Worm (Caenorhabditis elegans) whole organism, late embryonic: Measurements from ENCODE around the gene lron-7.

Experiments used
- C08G9.2 ChIP-seq: sonication (generic microtip); optimal IDR thresholded peaks from 2 replicates; lab custom pipeline; 2016; ENCODE audit warnings: mild to moderate bottlenecking, missing genetic modification characterization, moderate library complexity, missing compliant biosample characterization
- C38D4.7 ChIP-seq: fragments of 200-800 bp; sonication (Bioruptor generic); optimal IDR thresholded peaks from 2 replicates; lab custom pipeline; 2018; ENCODE audit warnings: mild to moderate bottlenecking, missing genetic modification characterization, moderate library complexity, missing compliant biosample characterization
- F13H6.1 ChIP-seq: sonication (generic microtip); optimal IDR thresholded peaks from 2 replicates; lab custom pipeline; 2016; ENCODE audit warnings: missing genetic modification characterization, missing compliant biosample characterization
- K09A11.1 ChIP-seq: sonication (generic microtip); optimal IDR thresholded peaks from 2 replicates; lab custom pipeline; 2017; ENCODE audit warnings: antibody characterized with exemption, mild to moderate bottlenecking, missing genetic modification characterization, missing compliant biosample characterization; ENCODE audit not compliant: insufficient read depth
- T23F11.4 ChIP-seq: fragments of 200-800 bp; sonication (Bioruptor generic); optimal IDR thresholded peaks from 2 replicates; lab custom pipeline; 2018; ENCODE audit warnings: mild to moderate bottlenecking, missing genetic modification characterization, missing compliant biosample characterization
- Y22D7AL.16 ChIP-seq: sonication (generic microtip); optimal IDR thresholded peaks from 2 replicates; lab custom pipeline; 2016; ENCODE audit warnings: missing genetic modification characterization, missing compliant biosample characterization
- ahr-1 ChIP-seq: sonication (generic microtip); optimal IDR thresholded peaks from 2 replicates; lab custom pipeline; 2016; ENCODE audit warnings: missing genetic modification characterization, missing compliant biosample characterization
- ceh-14 ChIP-seq: sonication (generic microtip); optimal IDR thresholded peaks from 2 replicates; lab custom pipeline; 2016; ENCODE audit warnings: missing genotype, missing genetic modification characterization, missing compliant biosample characterization
- ceh-19 ChIP-seq: fragments of 200-800 bp; sonication (Bioruptor generic); optimal IDR thresholded peaks from 2 replicates; lab custom pipeline; 2018; ENCODE audit warnings: mild to moderate bottlenecking, missing genetic modification characterization, missing compliant biosample characterization
- ceh-22 ChIP-seq: sonication (generic microtip); optimal IDR thresholded peaks from 2 replicates; lab custom pipeline; 2017; ENCODE audit warnings: missing biosample characterization, missing genetic modification characterization
- ceh-24 ChIP-seq: sonication (generic microtip); optimal IDR thresholded peaks from 2 replicates; lab custom pipeline; 2016; ENCODE audit warnings: mild to moderate bottlenecking, missing genetic modification characterization, missing compliant biosample characterization
- ceh-30 ChIP-seq: fragments of 150-350 bp; optimal IDR thresholded peaks from 2 replicates; lab custom pipeline; 2014; ENCODE audit warnings: missing biosample characterization, missing genetic modification characterization
- ceh-31 ChIP-seq: sonication (generic microtip); optimal IDR thresholded peaks from 2 replicates; lab custom pipeline; 2016; ENCODE audit warnings: missing genetic modification characterization, missing compliant biosample characterization
- ceh-45 ChIP-seq: fragments of 200-800 bp; sonication (Bioruptor generic); IDR thresholded peaks from 2 replicates; pipeline ENCODE4 v1.3.6; 2022; ENCODE audit warnings: missing genetic modification reagents, missing genetic modification characterization, missing compliant biosample characterization
- ceh-6 ChIP-seq: fragments of 200-800 bp; sonication (Bioruptor generic); optimal IDR thresholded peaks from 2 replicates; lab custom pipeline; 2018; ENCODE audit warnings: mild to moderate bottlenecking, missing genetic modification characterization, missing compliant biosample characterization
- ceh-9 ChIP-seq: sonication (generic microtip); optimal IDR thresholded peaks from 2 replicates; lab custom pipeline; 2016; ENCODE audit warnings: mild to moderate bottlenecking, missing genetic modification characterization, inconsistent platforms, missing compliant biosample characterization
- che-1 ChIP-seq: sonication (generic microtip); optimal IDR thresholded peaks from 2 replicates; lab custom pipeline; 2016; ENCODE audit warnings: mild to moderate bottlenecking, missing genetic modification characterization, missing compliant biosample characterization
- dmd-4 ChIP-seq: sonication (generic microtip); optimal IDR thresholded peaks from 2 replicates; lab custom pipeline; 2016; ENCODE audit warnings: borderline replicate concordance, missing genetic modification characterization, missing compliant biosample characterization
- dve-1 ChIP-seq: sonication (generic microtip); optimal IDR thresholded peaks from 2 replicates; lab custom pipeline; 2017; ENCODE audit warnings: antibody characterized with exemption, mild to moderate bottlenecking, missing genetic modification characterization, missing compliant biosample characterization
- elt-2 ChIP-seq: sonication (generic microtip); optimal IDR thresholded peaks from 2 replicates; lab custom pipeline; 2016; ENCODE audit warnings: missing genetic modification reagents, missing genetic modification characterization, missing compliant biosample characterization
- eyg-1 ChIP-seq: sonication (generic microtip); optimal IDR thresholded peaks from 2 replicates; lab custom pipeline; 2016; ENCODE audit warnings: missing genotype, missing genetic modification characterization, missing compliant biosample characterization
- fax-1 ChIP-seq: sonication (generic microtip); optimal IDR thresholded peaks from 2 replicates; lab custom pipeline; 2016; ENCODE audit warnings: missing genotype, missing genetic modification characterization, missing compliant biosample characterization
- fkh-10 ChIP-seq: fragments of 150-350 bp; optimal IDR thresholded peaks from 2 replicates; lab custom pipeline; 2014; ENCODE audit warnings: missing biosample characterization, missing genetic modification reagents, missing genetic modification characterization
- fkh-6 ChIP-seq: sonication (generic microtip); optimal IDR thresholded peaks from 2 replicates; lab custom pipeline; 2016; ENCODE audit warnings: missing genetic modification characterization, missing compliant biosample characterization
- hlh-15 ChIP-seq: sonication (generic microtip); optimal IDR thresholded peaks from 2 replicates; lab custom pipeline; 2016; ENCODE audit warnings: missing genetic modification characterization, missing compliant biosample characterization
- hlh-30 ChIP-seq: sonication (generic microtip); optimal IDR thresholded peaks from 2 replicates; lab custom pipeline; 2017; ENCODE audit warnings: antibody characterized with exemption, missing genetic modification characterization, missing compliant biosample characterization; ENCODE audit not compliant: insufficient read depth
- hlh-6 ChIP-seq: sonication (generic microtip); optimal IDR thresholded peaks from 2 replicates; lab custom pipeline; 2016; ENCODE audit warnings: missing genotype, missing genetic modification characterization, missing compliant biosample characterization
- lim-6 ChIP-seq: sonication (generic microtip); optimal IDR thresholded peaks from 2 replicates; lab custom pipeline; 2016; ENCODE audit warnings: missing genetic modification characterization, missing compliant biosample characterization
- lin-11 ChIP-seq: fragments of 200-800 bp; sonication (Bioruptor generic); optimal IDR thresholded peaks from 2 replicates; lab custom pipeline; 2018; ENCODE audit warnings: mild to moderate bottlenecking, missing genetic modification characterization, missing compliant biosample characterization
- mec-3 ChIP-seq: sonication (generic microtip); optimal IDR thresholded peaks from 2 replicates; lab custom pipeline; 2016; ENCODE audit warnings: borderline replicate concordance, missing genetic modification characterization, missing compliant biosample characterization
- nfya-1 ChIP-seq: sonication (generic microtip); optimal IDR thresholded peaks from 2 replicates; lab custom pipeline; 2017; ENCODE audit warnings: missing genetic modification characterization, mild to moderate bottlenecking, missing compliant biosample characterization, antibody characterized with exemption, moderate library complexity
- odd-2 ChIP-seq: sonication (generic microtip); optimal IDR thresholded peaks from 2 replicates; lab custom pipeline; 2017; ENCODE audit warnings: antibody characterized with exemption, mild to moderate bottlenecking, missing genetic modification characterization, missing compliant biosample characterization
- pax-1 ChIP-seq: fragments of 150-350 bp; optimal IDR thresholded peaks from 2 replicates; lab custom pipeline; 2014; ENCODE audit warnings: missing biosample characterization, missing genetic modification characterization
- pha-2 ChIP-seq: sonication (generic microtip); optimal IDR thresholded peaks from 2 replicates; lab custom pipeline; 2017; ENCODE audit warnings: mild to moderate bottlenecking, missing genetic modification characterization, missing compliant biosample characterization
- pqm-1 ChIP-seq: sonication (generic microtip); optimal IDR thresholded peaks from 2 replicates; lab custom pipeline; 2016; ENCODE audit warnings: missing genetic modification characterization, missing compliant biosample characterization
- rnt-1 ChIP-seq: sonication (generic microtip); optimal IDR thresholded peaks from 2 replicates; lab custom pipeline; 2016; ENCODE audit warnings: missing genetic modification characterization, missing compliant biosample characterization
- sdc-2 ChIP-seq: sonication (generic microtip); optimal IDR thresholded peaks from 2 replicates; lab custom pipeline; 2016; ENCODE audit warnings: missing genotype, missing genetic modification characterization, missing compliant biosample characterization
- sox-2 ChIP-seq: fragments of 200-800 bp; sonication (Bioruptor generic); IDR thresholded peaks from 2 replicates; pipeline ENCODE4 v1.3.6; 2022; ENCODE audit warnings: missing genetic modification reagents, missing genetic modification characterization, missing compliant biosample characterization
- syd-9 ChIP-seq: sonication (generic microtip); optimal IDR thresholded peaks from 2 replicates; lab custom pipeline; 2016; ENCODE audit warnings: mild to moderate bottlenecking, missing genetic modification characterization, moderate library complexity, missing compliant biosample characterization
- tbx-2 ChIP-seq: sonication (generic microtip); optimal IDR thresholded peaks from 2 replicates; lab custom pipeline; 2016; ENCODE audit warnings: missing genetic modification characterization, missing compliant biosample characterization
- unc-86 ChIP-seq: sonication (generic microtip); optimal IDR thresholded peaks from 2 replicates; lab custom pipeline; 2016; ENCODE audit warnings: missing genetic modification characterization, missing compliant biosample characterization

The lron-7 gene

ce11 chrX:7265348-7265747 is 26.6 kb upstream of the lron-7 start, which contains the start of gene F46H5.2:
TSS of gene F46H5.2 (plus strand) at chrX:7265648.
- TF ChIP-seq C38D4.7 (GFP tag; lab: Kevin White, UChicago): no peak
- no peak for TF ChIP-seq tbx-2 (tag; lab: Kevin White, UChicago)
- TF ChIP-seq ceh-9 (tag; lab: Kevin White, UChicago): no peak
- no peak for TF ChIP-seq fkh-6

ce11 chrX:7268965-7269364 is 23.0 kb upstream of the lron-7 start:
- TF ChIP-seq hlh-15 (tag; lab: Kevin White, UChicago) (no peak), eyg-1 (tag; lab: Kevin White, UChicago) (no peak), pqm-1 (tag; lab: Kevin White, UChicago) (no peak), C08G9.2 (tag; lab: Kevin White, UChicago) (no peak), dmd-4 (tag; lab: Kevin White, UChicago) (no peak), unc-86 (tag; lab: Kevin White, UChicago) (no peak), lin-11 (no peak), ceh-19 (GFP tag; lab: Kevin White, UChicago) (no peak), ceh-45 (GFP tag; lab: Robert Waterston, UW) (no peak), sox-2 (GFP tag; lab: Robert Waterston, UW) (no peak)
- TF ChIP-seq, all 69 proteins: peak for 0

ce11 chrX:7269379-7269778 is 22.6 kb upstream of the lron-7 start, which contains the start of gene grd-7:
TSS of gene grd-7 (minus strand) at chrX:7269479.
- TF ChIP-seq ceh-6 (GFP tag; lab: Kevin White, UChicago): no peak
- TF ChIP-seq tbx-2 (tag; lab: Kevin White, UChicago): no peak
- TF ChIP-seq dve-1: no peak

ce11 chrX:7271968-7272367 is 20.0 kb upstream of the lron-7 start, which contains the start of gene F46H5.11:
TSS of gene F46H5.11 (minus strand) at chrX:7272068.
- TF ChIP-seq elt-2 (tag; lab: Kevin White, UChicago) (no peak), ceh-30 (no peak), ceh-24 (tag; lab: Kevin White, UChicago) (no peak), Y22D7AL.16 (no peak), sox-2 (GFP tag; lab: Robert Waterston, UW) (no peak), unc-86 (tag; lab: Kevin White, UChicago) (no peak), odd-2 (tag; lab: Kevin White, UChicago) (no peak), lim-6 (tag; lab: Kevin White, UChicago) (no peak), fax-1 (tag; lab: Kevin White, UChicago) (no peak), C38D4.7 (GFP tag; lab: Kevin White, UChicago) (no peak), ceh-9 (tag; lab: Kevin White, UChicago) (no peak), fkh-6 (no peak), ceh-14 (no peak), dve-1 (no peak), ceh-31 (no peak), ceh-45 (GFP tag; lab: Robert Waterston, UW) (no peak)
- TF ChIP-seq, all 69 proteins: peak for 0

ce11 chrX:7278095-7278494 is 13.8 kb upstream of the lron-7 start:
- no peak for TF ChIP-seq ceh-22 (tag; lab: Kevin White, UChicago)
- TF ChIP-seq rnt-1 (tag; lab: Kevin White, UChicago): no peak
- no peak for TF ChIP-seq lin-11
- no peak for TF ChIP-seq K09A11.1
- TF ChIP-seq che-1 (tag; lab: Kevin White, UChicago): no peak
- no peak for TF ChIP-seq mec-3 (tag; lab: Kevin White, UChicago)

ce11 chrX:7279671-7280389 is 12.1 kb upstream of the lron-7 start, which contains the start of gene unc-10:
TSS of gene unc-10 (minus strand) at chrX:7280322.
- TF ChIP-seq mec-3 (tag; lab: Kevin White, UChicago): no peak
- no peak for TF ChIP-seq pax-1 (tag; lab: Kevin White, UChicago)
- TF ChIP-seq syd-9 (tag; lab: Kevin White, UChicago): no peak
- TF ChIP-seq hlh-30 (tag; lab: Kevin White, UChicago): no peak
- no peak for TF ChIP-seq pha-2 (tag; lab: Kevin White, UChicago)
- no peak for TF ChIP-seq hlh-15 (tag; lab: Kevin White, UChicago)
- TF ChIP-seq fkh-10 (GFP tag; lab: Kevin White, UChicago): no peak
- TF ChIP-seq lim-6 (tag; lab: Kevin White, UChicago): no peak
- no peak for TF ChIP-seq rnt-1 (tag; lab: Kevin White, UChicago)
- TF ChIP-seq hlh-6 (tag; lab: Kevin White, UChicago): no peak
- TF ChIP-seq F13H6.1 (tag; lab: Kevin White, UChicago): no peak
- TF ChIP-seq Y22D7AL.16: no peak
- no peak for TF ChIP-seq ahr-1 (tag; lab: Kevin White, UChicago)
- no peak for TF ChIP-seq sdc-2 (tag; lab: Kevin White, UChicago)
- TF ChIP-seq nfya-1 (tag; lab: Kevin White, UChicago): no peak
- no peak for TF ChIP-seq T23F11.4 (GFP tag; lab: Kevin White, UChicago)
